Worm (Caenorhabditis elegans): ENCODE data around the gene Y16B4A.2.

ce11 chrX:14715459-14715858 is 56.2 kb downstream of the Y16B4A.2 start:
- no peak for TF ChIP-seq dao-5 (tag; optimal IDR thresholded peaks at IDR 0.05)
- TF ChIP-seq him-1 (tag; optimal IDR thresholded peaks at IDR 0.05) = no peak
- TF ChIP-seq W03F9.2 (tag; optimal IDR thresholded peaks at IDR 0.05) = no peak

All from whole organism, L4/young adult.